Worm (Caenorhabditis elegans) whole organism, mixed stage, embryonic: ENCODE data around the gene ufm-1.

Experiments used
- bed-3 ChIP-seq: fragments of 200-800 bp; sonication (Bioruptor generic); optimal IDR thresholded peaks from 3 replicates; lab custom pipeline; 2018; ENCODE audit warnings: mild to moderate bottlenecking, missing genetic modification characterization, moderate library complexity, missing compliant biosample characterization
- ces-1 ChIP-seq: fragments of 150-350 bp; optimal IDR thresholded peaks from 2 replicates; lab custom pipeline; 2014; ENCODE audit warnings: missing biosample characterization, missing genetic modification reagents, missing genetic modification characterization
- flh-1 ChIP-seq: fragments of 200-800 bp; sonication (Bioruptor generic); optimal IDR thresholded peaks from 2 replicates; lab custom pipeline; 2018; ENCODE audit warnings: mild to moderate bottlenecking, missing genetic modification characterization, moderate library complexity, missing compliant biosample characterization
- lin-13 ChIP-seq: fragments of 150-350 bp; optimal IDR thresholded peaks from 2 replicates; lab custom pipeline; 2014; ENCODE audit warnings: missing biosample characterization, missing genetic modification characterization
- lsy-2 ChIP-seq: fragments of 150-350 bp; optimal IDR thresholded peaks from 2 replicates; lab custom pipeline; 2014; ENCODE audit warnings: missing biosample characterization, missing genetic modification characterization
- mep-1 ChIP-seq: fragments of 150-350 bp; optimal IDR thresholded peaks from 2 replicates; lab custom pipeline; 2017; ENCODE audit warnings: missing biosample characterization, missing genetic modification reagents, missing genetic modification characterization, inconsistent platforms
- mls-2 ChIP-seq: sonication (generic microtip); optimal IDR thresholded peaks from 2 replicates; lab custom pipeline; 2016; ENCODE audit warnings: mild to moderate bottlenecking, missing genetic modification characterization, moderate library complexity, missing compliant biosample characterization
- nhr-2 ChIP-seq: fragments of 150-350 bp; optimal IDR thresholded peaks from 2 replicates; lab custom pipeline; 2014; ENCODE audit warnings: missing biosample characterization, missing genetic modification characterization
- nhr-237 ChIP-seq: fragments of 150-350 bp; optimal IDR thresholded peaks from 2 replicates; lab custom pipeline; 2014; ENCODE audit warnings: missing biosample characterization, missing genetic modification characterization
- pha-4 ChIP-seq: fragments of 150-350 bp; optimal IDR thresholded peaks from 2 replicates; lab custom pipeline; 2018; ENCODE audit warnings: missing biosample characterization, missing genetic modification reagents, missing genetic modification characterization
- snpc-4 ChIP-seq: fragments of 150-350 bp; optimal IDR thresholded peaks from 2 replicates; lab custom pipeline; 2014; ENCODE audit warnings: missing biosample characterization, missing genetic modification characterization
- unc-62 ChIP-seq: fragments of 150-350 bp; optimal IDR thresholded peaks from 2 replicates; lab custom pipeline; 2014; ENCODE audit warnings: missing biosample characterization, missing genetic modification reagents, missing genetic modification characterization
- zip-8 ChIP-seq: fragments of 150-350 bp; optimal IDR thresholded peaks from 2 replicates; lab custom pipeline; 2014; ENCODE audit warnings: missing biosample characterization, missing genetic modification characterization

- TF ChIP-seq lin-13 (tag; lab: Kevin White, UChicago) (no peak), lsy-2 (no peak), unc-62 (no peak), bed-3 (no peak), nhr-237 (tag; lab: Kevin White, UChicago) (no peak), zip-8 (no peak), mls-2 (tag; lab: Kevin White, UChicago) (no peak), mep-1 (tag; lab: Kevin White, UChicago) (no peak), ces-1 (GFP tag; lab: Kevin White, UChicago) (no peak), snpc-4 (no peak), pha-4 (no peak), flh-1 (GFP tag; lab: Kevin White, UChicago) (no peak), nhr-2 (tag; lab: Kevin White, UChicago) (no peak)
Measured at ce11 chrIII:7903427-7903826, 44.6 kb downstream of the ufm-1 start.
